Fruit fly (Drosophila melanogaster): ENCODE results near the gene sqd.

Gene sqd

DNA sequence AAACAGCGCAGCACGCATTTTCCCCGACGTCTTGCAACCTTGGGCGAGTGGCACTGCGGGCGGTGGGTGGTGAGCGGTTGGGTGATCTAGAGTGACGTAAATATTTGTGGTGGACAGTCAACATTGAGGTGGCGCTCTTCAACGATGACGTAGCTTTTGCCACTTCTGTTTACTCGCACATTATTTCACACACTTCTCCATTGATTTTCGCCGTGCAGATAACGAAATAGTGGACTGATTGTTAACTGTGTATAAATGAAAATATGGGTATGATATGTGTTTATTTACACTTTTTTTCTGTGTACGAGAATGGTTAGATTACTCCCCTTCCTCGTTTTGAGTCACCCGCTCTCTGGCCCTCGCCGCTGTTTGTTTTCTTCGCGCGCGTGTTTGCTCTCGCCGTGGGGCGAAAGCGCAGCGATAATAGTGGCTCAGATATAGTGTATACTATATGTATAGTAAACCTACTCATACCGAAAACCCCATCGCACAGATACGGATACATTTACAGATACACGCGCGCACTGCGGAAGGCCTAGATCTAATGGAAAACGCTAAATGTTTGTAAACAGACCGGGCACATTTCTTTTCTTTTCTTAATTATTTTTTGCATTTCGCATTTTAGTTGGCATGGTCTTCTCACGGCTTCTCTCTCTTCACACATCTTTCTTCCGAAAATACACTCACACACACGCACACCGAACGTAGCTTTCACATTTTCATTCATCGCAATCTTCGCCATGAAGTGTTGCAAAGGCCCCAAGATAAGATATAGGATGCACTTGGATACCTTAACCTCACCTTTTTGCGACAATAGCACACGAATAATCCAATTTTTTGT, 40.5 kb upstream of the sqd start, which contains the start of gene omd (continued):
- no peak for TF ChIP-seq CG34224 (GFP tag; IDR thresholded peaks at IDR 0.05; ENCODE audit: partially characterized antibody)
- TF ChIP-seq CG15696 (tag; optimal IDR thresholded peaks at IDR 0.05) = peak; percentile 70
- no peak for TF ChIP-seq danr (GFP tag; IDR thresholded peaks at IDR 0.05)
- peak; percentile 55 for TF ChIP-seq rib (GFP tag; IDR thresholded peaks at IDR 0.05)
- TF ChIP-seq chm (GFP tag; IDR thresholded peaks at IDR 0.05) = peak; percentile 52; the same call in 1 of the 2 replicates
- TF ChIP-seq CG13296 (GFP tag; optimal IDR thresholded peaks at IDR 0.05) = peak; percentile 75
- TF ChIP-seq phol (tag; optimal IDR thresholded peaks at IDR 0.05) = no peak
- peak; percentile 37 for TF ChIP-seq NFAT (GFP tag; IDR thresholded peaks at IDR 0.05)
- peak; percentile 22 for TF ChIP-seq CG13624 (GFP tag; optimal IDR thresholded peaks at IDR 0.05)
- peak; percentile 25 for TF ChIP-seq Hr3 (GFP tag; optimal IDR thresholded peaks at IDR 0.05)
- peak; percentile 9 for TF ChIP-seq Dp (GFP tag; optimal IDR thresholded peaks at IDR 0.05)
- peak; percentile 37 for TF ChIP-seq CG8089 (GFP tag; optimal IDR thresholded peaks at IDR 0.05)
- TF ChIP-seq aop (GFP tag; IDR thresholded peaks at IDR 0.05) = no peak
- peak; percentile 54; the same call in 1 of the 2 replicates for TF ChIP-seq E2f1 (GFP tag; IDR thresholded peaks at IDR 0.05)
- TF ChIP-seq zfh2 (GFP tag; optimal IDR thresholded peaks at IDR 0.05) = peak; percentile 10
- no peak for TF ChIP-seq HLH4C (GFP tag; IDR thresholded peaks at IDR 0.05; ENCODE audit: partially characterized antibody)
- no peak for TF ChIP-seq NC2α (GFP tag; optimal IDR thresholded peaks at IDR 0.05)
- no peak for TF ChIP-seq cad (GFP tag; optimal IDR thresholded peaks at IDR 0.05)
- peak; percentile 77 for TF ChIP-seq CG10209 (GFP tag; optimal IDR thresholded peaks at IDR 0.05)
- TF ChIP-seq cg (GFP tag; optimal IDR thresholded peaks at IDR 0.05) = peak; percentile 75
- peak; percentile 64 for TF ChIP-seq CG17359 (tag; optimal IDR thresholded peaks at IDR 0.05)
- peak; percentile 21; the same call in 1 of the 2 replicates for TF ChIP-seq CG32772 (GFP tag; IDR thresholded peaks at IDR 0.05)
- no peak for TF ChIP-seq ttk (GFP tag; IDR thresholded peaks at IDR 0.05)
- TF ChIP-seq CG14050 (GFP tag; IDR thresholded peaks at IDR 0.05) = peak; percentile 26; the same call in 1 of the 3 replicates
- no peak for TF ChIP-seq disco-r (GFP tag; optimal IDR thresholded peaks at IDR 0.05)
- TF ChIP-seq Dll (GFP tag; IDR thresholded peaks at IDR 0.05; ENCODE audit: partially characterized antibody) = no peak
- peak; percentile 41 for TF ChIP-seq Hand (GFP tag; optimal IDR thresholded peaks at IDR 0.05)
- peak; percentile 81 for TF ChIP-seq CG3407 (GFP tag; optimal IDR thresholded peaks at IDR 0.05)
- TF ChIP-seq nmo (GFP tag; optimal IDR thresholded peaks at IDR 0.05) = peak; percentile 8
- TF ChIP-seq D19A (tag; optimal IDR thresholded peaks at IDR 0.05) = no peak
- no peak for TF ChIP-seq stc (GFP tag; IDR thresholded peaks at IDR 0.05)
- peak; percentile 19 for TF ChIP-seq Jarid2 (GFP tag; optimal IDR thresholded peaks at IDR 0.05)
- peak; percentile 61 for TF ChIP-seq CG17385 (GFP tag; optimal IDR thresholded peaks at IDR 0.05)
- TF ChIP-seq CG13424 (tag; optimal IDR thresholded peaks at IDR 0.05) = peak; percentile 55
- peak; percentile 64 for TF ChIP-seq nerfin-1 (tag; optimal IDR thresholded peaks at IDR 0.05)
- peak; percentile 63 for TF ChIP-seq btn (GFP tag; optimal IDR thresholded peaks at IDR 0.05)
- TF ChIP-seq CG14667 (GFP tag; IDR thresholded peaks at IDR 0.05) = no peak
- peak; percentile 38 for TF ChIP-seq slou (GFP tag; optimal IDR thresholded peaks at IDR 0.05)
- TF ChIP-seq CG17829 (tag; optimal IDR thresholded peaks at IDR 0.05) = peak; percentile 36
- no peak for TF ChIP-seq CG11504 (tag; optimal IDR thresholded peaks at IDR 0.05)
- TF ChIP-seq dati (GFP tag; IDR thresholded peaks at IDR 0.05) = peak; percentile 43; the same call in 1 of the 2 replicates
- peak; percentile 66 for TF ChIP-seq Meics (GFP tag; optimal IDR thresholded peaks at IDR 0.05)
- TF ChIP-seq Usf (GFP tag; optimal IDR thresholded peaks at IDR 0.05) = peak; percentile 24
- peak; percentile 69 for TF ChIP-seq CG17186 (GFP tag; optimal IDR thresholded peaks at IDR 0.05)
- TF ChIP-seq Hey (tag; optimal IDR thresholded peaks at IDR 0.05) = peak; percentile 84
- peak; percentile 56 for TF ChIP-seq CG17912 (GFP tag; optimal IDR thresholded peaks at IDR 0.05)
- TF ChIP-seq CG43689 (GFP tag; IDR thresholded peaks at IDR 0.05) = no peak
- peak; percentile 80 for TF ChIP-seq exex (tag; optimal IDR thresholded peaks at IDR 0.05)
- no peak for TF ChIP-seq CG4282 (GFP tag; optimal IDR thresholded peaks at IDR 0.05)
